Worm (Caenorhabditis elegans) whole organism, L1 larva: ENCODE measurements around the gene K04C2.2.

ENCODE experiments used
- C04F5.9 ChIP-seq: sonication (generic microtip); optimal IDR thresholded peaks from 2 replicates; lab custom pipeline; 2016; ENCODE audit warnings: missing genetic modification characterization, missing compliant biosample characterization
- blmp-1 ChIP-seq: fragments of 150-350 bp; optimal IDR thresholded peaks from 2 replicates; lab custom pipeline; 2014; ENCODE audit warnings: missing biosample characterization, missing genetic modification characterization
- ceh-63 ChIP-seq: fragments of 200-800 bp; sonication (Bioruptor generic); optimal IDR thresholded peaks from 2 replicates; lab custom pipeline; 2018; ENCODE audit warnings: mild to moderate bottlenecking, missing genetic modification characterization, missing compliant biosample characterization
- ces-1 ChIP-seq: fragments of 150-350 bp; optimal IDR thresholded peaks from 2 replicates; lab custom pipeline; 2014; ENCODE audit warnings: missing biosample characterization, missing genetic modification reagents, missing genetic modification characterization
- efl-1 ChIP-seq, 4 experiments: fragments of 150-350 bp; optimal IDR thresholded peaks in 3 of 4; peaks in 1 of 4; 1 replicate in 1 of 4; 2 replicates in 3 of 4; lab custom pipeline; 2014; ENCODE audit warnings: missing biosample characterization in 2 of 4, missing genetic modification characterization in 2 of 4, missing genetic modification reagents in 2 of 4
- efl-3 ChIP-seq: fragments of 200-800 bp; sonication (Bioruptor generic); optimal IDR thresholded peaks from 2 replicates; lab custom pipeline; 2018; ENCODE audit warnings: mild to moderate bottlenecking, missing genetic modification characterization, missing compliant biosample characterization
- elt-2 ChIP-seq: sonication (generic microtip); optimal IDR thresholded peaks from 2 replicates; lab custom pipeline; 2016; ENCODE audit warnings: missing genetic modification characterization, mild to moderate bottlenecking, inconsistent platforms, missing compliant biosample characterization, missing genetic modification reagents
- ets-5 ChIP-seq: fragments of 200-800 bp; sonication (Bioruptor generic); IDR thresholded peaks from 2 replicates; pipeline ENCODE4 v1.3.6; 2022; ENCODE audit warnings: missing genetic modification characterization, missing compliant biosample characterization
- fkh-10 ChIP-seq: sonication (generic microtip); optimal IDR thresholded peaks from 2 replicates; lab custom pipeline; 2017; ENCODE audit warnings: missing biosample characterization, missing genetic modification reagents, missing genetic modification characterization
- fos-1 ChIP-seq: fragments of 150-350 bp; optimal IDR thresholded peaks from 2 replicates; lab custom pipeline; 2014; ENCODE audit warnings: missing biosample characterization, missing genetic modification characterization
- hlh-4 ChIP-seq: sonication (generic microtip); optimal IDR thresholded peaks from 2 replicates; lab custom pipeline; 2016; ENCODE audit warnings: mild to moderate bottlenecking, missing genetic modification characterization, missing compliant biosample characterization
- irx-1 ChIP-seq: sonication (generic microtip); optimal IDR thresholded peaks from 2 replicates; lab custom pipeline; 2016; ENCODE audit warnings: missing genetic modification characterization, missing compliant biosample characterization
- lin-14 ChIP-seq: fragments of 200-800 bp; sonication (Bioruptor generic); optimal IDR thresholded peaks from 2 replicates; lab custom pipeline; 2018; ENCODE audit warnings: mild to moderate bottlenecking, missing genetic modification characterization, moderate library complexity, missing compliant biosample characterization
- lin-15B ChIP-seq: fragments of 150-350 bp; sonication (generic microtip); optimal IDR thresholded peaks from 3 replicates; lab custom pipeline; 2014; ENCODE audit warnings: missing biosample characterization, missing genetic modification characterization
- lin-35 ChIP-seq, 2 experiments: fragments of 150-350 bp; optimal IDR thresholded peaks; 2 replicates each; lab custom pipeline; 2014; ENCODE audit warnings: missing biosample characterization in 2 of 2, missing genetic modification characterization in 2 of 2, missing genetic modification reagents in 2 of 2
- lir-3 ChIP-seq: sonication (generic microtip); optimal IDR thresholded peaks from 2 replicates; lab custom pipeline; 2016; ENCODE audit warnings: mild to moderate bottlenecking, missing genetic modification characterization, moderate library complexity, missing compliant biosample characterization; ENCODE audit not compliant: poor library complexity
- lsy-2 ChIP-seq, 2 experiments: fragments of 150-350 bp; optimal IDR thresholded peaks; 2 replicates each; lab custom pipeline; 2014; ENCODE audit warnings: missing biosample characterization in 2 of 2, missing genetic modification characterization in 2 of 2
- mep-1 ChIP-seq: fragments of 150-350 bp; optimal IDR thresholded peaks from 2 replicates; lab custom pipeline; 2014; ENCODE audit warnings: missing biosample characterization, missing genetic modification characterization
- nhr-11 ChIP-seq: fragments of 150-350 bp; optimal IDR thresholded peaks from 2 replicates; lab custom pipeline; 2014; ENCODE audit warnings: missing biosample characterization, missing genetic modification characterization
- nhr-19 ChIP-seq: fragments of 200-800 bp; sonication (Bioruptor generic); conservative IDR thresholded peaks from 2 replicates; pipeline ENCODE4 v1.3.6; 2022; ENCODE audit warnings: missing genetic modification characterization, missing compliant biosample characterization
- nhr-20 ChIP-seq: sonication (generic microtip); optimal IDR thresholded peaks from 2 replicates; lab custom pipeline; 2016; ENCODE audit warnings: mild to moderate bottlenecking, missing genetic modification characterization, missing compliant biosample characterization
- nhr-237 ChIP-seq: fragments of 150-350 bp; optimal IDR thresholded peaks from 2 replicates; lab custom pipeline; 2014; ENCODE audit warnings: missing biosample characterization, missing genetic modification characterization
- nhr-71 ChIP-seq: sonication (generic microtip); optimal IDR thresholded peaks from 2 replicates; lab custom pipeline; 2016; ENCODE audit warnings: mild to moderate bottlenecking, missing genetic modification characterization, moderate library complexity, missing compliant biosample characterization
- nhr-76 ChIP-seq: sonication (generic microtip); optimal IDR thresholded peaks from 2 replicates; lab custom pipeline; 2017; ENCODE audit warnings: missing biosample characterization, missing genetic modification characterization
- nhr-77 ChIP-seq: fragments of 150-350 bp; optimal IDR thresholded peaks from 2 replicates; lab custom pipeline; 2014; ENCODE audit warnings: missing biosample characterization, missing genetic modification characterization
- nhr-85 ChIP-seq: sonication (generic microtip); peaks from one replicate; lab custom pipeline; 2016; ENCODE audit warnings: missing genetic modification characterization, inconsistent platforms, missing compliant biosample characterization
- nhr-90 ChIP-seq: sonication (generic microtip); optimal IDR thresholded peaks from 2 replicates; lab custom pipeline; 2016; ENCODE audit warnings: mild to moderate bottlenecking, missing genetic modification characterization, missing compliant biosample characterization; ENCODE audit not compliant: poor library complexity
- pax-3 ChIP-seq: fragments of 200-800 bp; sonication (Bioruptor generic); optimal IDR thresholded peaks from 2 replicates; lab custom pipeline; 2018; ENCODE audit warnings: mild to moderate bottlenecking, missing genetic modification characterization, moderate library complexity, missing compliant biosample characterization
- pqm-1 ChIP-seq: sonication (generic microtip); optimal IDR thresholded peaks from 3 replicates; lab custom pipeline; 2017; ENCODE audit warnings: missing biosample characterization, missing genetic modification characterization
- rnt-1 ChIP-seq: sonication (generic microtip); optimal IDR thresholded peaks from 2 replicates; lab custom pipeline; 2016; ENCODE audit warnings: mild to moderate bottlenecking, missing genetic modification characterization, moderate library complexity, missing compliant biosample characterization
- skn-1 ChIP-seq: fragments of 150-350 bp; optimal IDR thresholded peaks from 2 replicates; lab custom pipeline; 2014; ENCODE audit warnings: missing biosample characterization, missing genetic modification characterization
- snu-23 ChIP-seq: sonication (generic microtip); optimal IDR thresholded peaks from 2 replicates; lab custom pipeline; 2016; ENCODE audit warnings: missing genetic modification characterization, missing compliant biosample characterization
- sptf-1 ChIP-seq: fragments of 150-350 bp; optimal IDR thresholded peaks from 2 replicates; lab custom pipeline; 2014; ENCODE audit warnings: missing biosample characterization, missing genetic modification characterization
- sup-37 ChIP-seq: fragments of 200-800 bp; sonication (Bioruptor generic); optimal IDR thresholded peaks from 2 replicates; lab custom pipeline; 2018; ENCODE audit warnings: mild to moderate bottlenecking, missing genetic modification characterization, missing compliant biosample characterization
- swsn-7 ChIP-seq: sonication (generic microtip); optimal IDR thresholded peaks from 2 replicates; lab custom pipeline; 2016; ENCODE audit warnings: missing genetic modification characterization, missing compliant biosample characterization
- unc-62 ChIP-seq: fragments of 150-350 bp; optimal IDR thresholded peaks from 2 replicates; lab custom pipeline; 2014; ENCODE audit warnings: missing biosample characterization, missing genetic modification reagents, missing genetic modification characterization
- unc-98 ChIP-seq: fragments of 200-800 bp; sonication (Bioruptor generic); IDR thresholded peaks from 2 replicates; pipeline ENCODE4 v1.3.6; 2022; ENCODE audit warnings: missing genetic modification characterization, missing compliant biosample characterization
- vab-15 ChIP-seq: sonication (generic microtip); optimal IDR thresholded peaks from 2 replicates; lab custom pipeline; 2017; ENCODE audit warnings: missing genotype, mild to moderate bottlenecking, missing genetic modification characterization, missing compliant biosample characterization
- zip-4 ChIP-seq: fragments of 200-800 bp; sonication (Bioruptor generic); optimal IDR thresholded peaks from 2 replicates; lab custom pipeline; 2018; ENCODE audit warnings: mild to moderate bottlenecking, missing genetic modification characterization, moderate library complexity, missing compliant biosample characterization
- ztf-4 ChIP-seq: fragments of 150-350 bp; optimal IDR thresholded peaks from 2 replicates; lab custom pipeline; 2014; ENCODE audit warnings: missing biosample characterization, missing genetic modification characterization

K04C2.2 gene

ce11 chrIII:6888999-6889824, at the start of gene K04C2.2, which contains the start of gene brd-1 (continued):
- TF ChIP-seq vab-15 (tag; lab: Kevin White, UChicago): no peak
- no peak for TF ChIP-seq zip-4 (GFP tag; lab: Kevin White, UChicago)
- no peak for TF ChIP-seq nhr-77 (tag; lab: Kevin White, UChicago)
- TF ChIP-seq ets-5 (GFP tag; lab: Robert Waterston, UW): no peak
- no peak for TF ChIP-seq fkh-10
- TF ChIP-seq snu-23 (GFP tag; lab: Kevin White, UChicago): peak; percentile 41
- no peak for TF ChIP-seq rnt-1
- TF ChIP-seq swsn-7: peak; percentile 6
- no peak for TF ChIP-seq sptf-1 (tag; lab: Kevin White, UChicago)
- TF ChIP-seq nhr-85 (tag; lab: Kevin White, UChicago): no peak
- TF ChIP-seq C04F5.9: no peak
- peak in 1 of 2 experiments; percentile 63 for TF ChIP-seq lsy-2 (tag; optimal IDR thresholded peaks at IDR 0.05; lab: Kevin White, UChicago)
- no peak for TF ChIP-seq irx-1
- no peak for TF ChIP-seq nhr-237
- TF ChIP-seq unc-98 (GFP tag; lab: Robert Waterston, UW): no peak
- TF ChIP-seq pax-3 (tag; lab: Kevin White, UChicago): no peak
- no peak for TF ChIP-seq efl-3 (GFP tag; lab: Kevin White, UChicago)
- TF ChIP-seq lin-15B (tag; lab: Kevin White, UChicago): no peak

- TF ChIP-seq ztf-4 (no peak), elt-2 (peak; percentile 68)
Measured at ce11 chrIII:6848654-6849204, 40.8 kb upstream of the K04C2.2 start, which contains the start of gene dhhc-5. TSS of gene dhhc-5 (minus strand) at chrIII:6849059.

- TF ChIP-seq lin-35 (GFP tag; optimal IDR thresholded peaks at IDR 0.05; lab: Kevin White, UChicago) (peak in 1 of 2 experiments; percentile 14), skn-1 (no peak), hlh-4 (no peak), fos-1 (tag; lab: Kevin White, UChicago) (no peak), ces-1 (GFP tag; lab: Kevin White, UChicago) (no peak), nhr-85 (tag; lab: Kevin White, UChicago) (no peak), nhr-11 (tag; lab: Kevin White, UChicago) (no peak), efl-3 (GFP tag; lab: Kevin White, UChicago) (no peak), mep-1 (tag; lab: Kevin White, UChicago) (no peak), elt-2 (peak; percentile 92), pqm-1 (peak; percentile 73), nhr-90 (tag; lab: Kevin White, UChicago) (peak; percentile 8), ceh-63 (no peak), nhr-237 (no peak), efl-1 (optimal IDR thresholded peaks at IDR 0.05; lab: Kevin White, UChicago) (no peak), efl-1 (GFP tag; optimal IDR thresholded peaks at IDR 0.05 in 1 of 2; lab: Kevin White, UChicago) (peak in 1 of 2 experiments; percentile 72), blmp-1 (tag; lab: Kevin White, UChicago) (no peak), irx-1 (no peak), nhr-71 (tag; lab: Kevin White, UChicago) (peak; percentile 31), unc-62 (GFP tag; lab: Kevin White, UChicago) (no peak), nhr-76 (no peak), nhr-20 (tag; lab: Kevin White, UChicago) (no peak)
Measured at ce11 chrIII:6850255-6850654, 39.3 kb upstream of the K04C2.2 start, which contains the start of gene srv-1. TSS of gene srv-1 (plus strand) at chrIII:6850385.

- TF ChIP-seq skn-1 (no peak), elt-2 (no peak), nhr-237 (no peak), lir-3 (no peak), nhr-85 (tag; lab: Kevin White, UChicago) (no peak), lin-14 (GFP tag; lab: Kevin White, UChicago) (no peak), sup-37 (GFP tag; lab: Kevin White, UChicago) (no peak), nhr-19 (GFP tag; lab: Robert Waterston, UW) (no peak)
- TF ChIP-seq, all 84 proteins: peak for 0
Measured at ce11 chrIII:6856709-6857108, 32.9 kb upstream of the K04C2.2 start, which contains the start of gene zak-1. TSS of gene zak-1 (minus strand) at chrIII:6856809.
